Worm (Caenorhabditis elegans): ENCODE data around the gene sap-49.

DNA sequence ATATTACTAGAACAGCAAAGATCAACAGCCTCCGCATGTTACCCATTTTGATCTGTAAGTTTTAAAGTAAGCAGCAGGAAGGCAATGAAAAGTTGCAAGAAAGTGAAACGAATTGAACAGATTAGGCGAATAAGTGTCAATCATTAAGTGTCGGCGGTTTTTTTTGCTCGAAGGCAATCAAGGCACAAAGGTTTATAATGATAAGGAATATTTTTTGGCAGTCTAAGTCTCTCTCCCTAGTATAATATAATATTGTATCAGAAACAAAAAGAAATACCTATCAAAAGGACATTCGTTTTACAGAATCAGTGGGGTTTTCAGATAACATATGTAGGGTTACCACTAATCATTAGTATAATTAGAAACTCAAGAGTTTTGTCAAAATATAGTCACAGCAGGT lies 2.9 kb downstream of the sap-49 start, which contains the start of gene nrf-6:
- TF ChIP-seq ref-1 (GFP tag; conservative IDR thresholded peaks at IDR 0.05) (no peak), med-1 (GFP tag; optimal IDR thresholded peaks at IDR 0.05; ENCODE audit: insufficient read depth) (no peak), flt-1 (GFP tag; IDR thresholded peaks at IDR 0.05) (no peak), tab-1 (GFP tag; IDR thresholded peaks at IDR 0.05) (no peak), ztf-29 (GFP tag; IDR thresholded peaks at IDR 0.05) (no peak), klf-2 (GFP tag; conservative IDR thresholded peaks at IDR 0.05) (no peak), cog-1 (tag; optimal IDR thresholded peaks at IDR 0.05) (no peak), T22C8.4 (GFP tag; IDR thresholded peaks at IDR 0.05) (no peak), ztf-23 (GFP tag; IDR thresholded peaks at IDR 0.05) (no peak)
